Fruit fly (Drosophila melanogaster): ENCODE data around the gene mRpL21.
A peak's percentile ranks its signal among the peaks of the same experiment; 100 is the strongest.

The mRpL21 gene

dm6 chr3L:19263480-19264140 lies 8.7 kb upstream of the mRpL21 start, which contains the start of the genes CG42374 and Mettl5 (continued):
- TF ChIP-seq nerfin-2 (GFP tag; IDR thresholded peaks at IDR 0.05; ENCODE audit: partially characterized antibody) (no peak), Atf3 (GFP tag; optimal IDR thresholded peaks at IDR 0.05) (no peak), NC2β (GFP tag; optimal IDR thresholded peaks at IDR 0.05) (no peak), bcd (GFP tag; optimal IDR thresholded peaks at IDR 0.05) (peak; percentile 21), Nf-YB (GFP tag; optimal IDR thresholded peaks at IDR 0.05) (no peak), CG6813 (GFP tag; optimal IDR thresholded peaks at IDR 0.05) (peak; percentile 35), CG3847 (GFP tag; IDR thresholded peaks at IDR 0.05) (no peak), danr (GFP tag; IDR thresholded peaks at IDR 0.05) (no peak), prd (optimal IDR thresholded peaks at IDR 0.05) (no peak), prd (GFP tag; IDR thresholded peaks at IDR 0.05) (peak; percentile 44; the same call in 1 of the 3 replicates), E2f2 (GFP tag; IDR thresholded peaks at IDR 0.05) (peak; percentile 30; the same call in 1 of the 2 replicates), Aef1 (GFP tag; IDR thresholded peaks at IDR 0.05) (peak; percentile 46; the same call in 2 of the 3 replicates), caup (GFP tag; optimal IDR thresholded peaks at IDR 0.05; ENCODE audit: severe bottlenecking) (peak; percentile 43), Mad (GFP tag; optimal IDR thresholded peaks at IDR 0.05) (no peak), CG18619 (GFP tag; optimal IDR thresholded peaks at IDR 0.05) (peak; percentile 24)

dm6 chr3L:19261720-19262119 lies 6.9 kb upstream of the mRpL21 start:
- TF ChIP-seq ap (GFP tag; IDR thresholded peaks at IDR 0.05) (no peak), eve (GFP tag; optimal IDR thresholded peaks at IDR 0.05) (no peak), Dp (GFP tag; optimal IDR thresholded peaks at IDR 0.05) (no peak), gcm (GFP tag; optimal IDR thresholded peaks at IDR 0.05) (no peak), maf-S (GFP tag; optimal IDR thresholded peaks at IDR 0.05) (no peak), grn (GFP tag; optimal IDR thresholded peaks at IDR 0.05) (no peak), Med (GFP tag) (peak; percentile 21), CG13424 (tag; optimal IDR thresholded peaks at IDR 0.05) (no peak), dimm (GFP tag; IDR thresholded peaks at IDR 0.05) (no peak), sc (optimal IDR thresholded peaks at IDR 0.05) (no peak), sc (GFP tag; optimal IDR thresholded peaks at IDR 0.05) (no peak), CG7963 (GFP tag; IDR thresholded peaks at IDR 0.05; ENCODE audit: partially characterized antibody) (0 out of 3 replicates have a peak, but pooled peaks have one; percentile 54), NC2β (GFP tag; optimal IDR thresholded peaks at IDR 0.05) (no peak), tgo (GFP tag; IDR thresholded peaks at IDR 0.05) (no peak), trem (tag; optimal IDR thresholded peaks at IDR 0.05) (no peak), CG18764 (GFP tag; optimal IDR thresholded peaks at IDR 0.05) (no peak), fd64A (GFP tag; optimal IDR thresholded peaks at IDR 0.05) (no peak), sob (GFP tag; IDR thresholded peaks at IDR 0.05) (no peak), CG6791 (GFP tag; IDR thresholded peaks at IDR 0.05; ENCODE audit: partially characterized antibody) (no peak), sqz (GFP tag; optimal IDR thresholded peaks at IDR 0.05) (no peak), CG3838 (GFP tag; optimal IDR thresholded peaks at IDR 0.05) (no peak), pzg (GFP tag; optimal IDR thresholded peaks at IDR 0.05) (no peak), CG4282 (GFP tag; optimal IDR thresholded peaks at IDR 0.05) (no peak), sens (GFP tag) (peak; percentile 75), CG5245 (GFP tag; optimal IDR thresholded peaks at IDR 0.05) (no peak), HLH4C (GFP tag; IDR thresholded peaks at IDR 0.05; ENCODE audit: partially characterized antibody) (no peak), zf30C (GFP tag; optimal IDR thresholded peaks at IDR 0.05) (no peak), org-1 (GFP tag; optimal IDR thresholded peaks at IDR 0.05) (no peak)
